Worm (Caenorhabditis elegans) whole organism, mixed stage, embryonic: Measurements from ENCODE around the gene F44E2.6.

Source experiments
- bed-3 ChIP-seq: fragments of 200-800 bp; sonication (Bioruptor generic); optimal IDR thresholded peaks from 3 replicates; lab custom pipeline; 2018; ENCODE audit warnings: mild to moderate bottlenecking, missing genetic modification characterization, moderate library complexity, missing compliant biosample characterization
- blmp-1 ChIP-seq: fragments of 150-350 bp; optimal IDR thresholded peaks from 2 replicates; lab custom pipeline; 2014; ENCODE audit warnings: missing biosample characterization, missing genetic modification characterization
- ces-1 ChIP-seq: fragments of 150-350 bp; optimal IDR thresholded peaks from 2 replicates; lab custom pipeline; 2014; ENCODE audit warnings: missing biosample characterization, missing genetic modification reagents, missing genetic modification characterization

ce11 chrIII:8878960-8879359 is 33.9 kb upstream of the F44E2.6 start:
- TF ChIP-seq blmp-1 (tag; lab: Kevin White, UChicago), result no peak
- TF ChIP-seq bed-3 (GFP tag; lab: Kevin White, UChicago), result no peak
- no peak for TF ChIP-seq ces-1
